Worm (Caenorhabditis elegans): ENCODE measurements around the gene M153.5.

DNA sequence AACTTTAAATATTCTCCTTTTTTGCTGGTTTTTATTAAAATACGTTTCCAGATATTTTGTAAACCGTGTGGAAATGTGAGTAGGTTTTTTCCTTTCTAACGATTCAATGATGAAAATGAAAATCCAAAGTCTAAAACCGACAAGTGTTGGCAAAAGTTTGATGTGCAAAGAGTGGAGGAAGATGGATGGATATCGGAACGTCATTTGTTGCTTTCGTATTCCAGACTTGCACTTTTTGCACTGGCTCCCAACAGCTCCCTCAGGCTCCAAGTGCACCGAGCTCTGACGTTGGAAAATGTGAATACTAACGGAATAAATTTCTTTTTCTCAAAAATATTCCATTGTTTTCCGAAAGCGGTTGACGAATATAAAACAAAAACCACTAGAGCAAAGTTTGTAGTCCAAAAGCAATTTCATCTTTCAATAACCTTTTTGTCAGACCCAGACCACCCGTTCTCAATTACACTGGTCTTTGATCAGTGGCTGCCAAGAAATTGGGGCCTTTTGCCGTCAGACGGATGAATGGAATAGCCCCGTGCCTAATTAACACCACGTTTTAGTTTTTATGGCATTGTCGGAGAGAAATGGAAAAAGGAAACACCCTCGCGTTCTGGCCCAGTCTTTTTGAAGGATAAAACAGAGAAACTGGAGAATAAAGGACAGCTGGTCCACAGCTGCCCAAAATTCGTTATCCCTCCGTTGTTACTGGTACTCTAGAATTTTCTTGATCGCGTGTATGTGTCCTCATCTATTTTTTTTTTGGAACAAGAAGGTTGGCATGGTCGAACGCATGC, 39.1 kb downstream of the M153.5 start:
- no peak for TF ChIP-seq fkh-10 (GFP tag; optimal IDR thresholded peaks at IDR 0.05)
- no peak for TF ChIP-seq unc-39 (tag; optimal IDR thresholded peaks at IDR 0.05)
- TF ChIP-seq nhr-11 (tag; optimal IDR thresholded peaks at IDR 0.05): no peak
- TF ChIP-seq nhr-76 (tag; optimal IDR thresholded peaks at IDR 0.05): no peak
- no peak for TF ChIP-seq nhr-237 (tag; optimal IDR thresholded peaks at IDR 0.05)
- TF ChIP-seq egl-27 (tag; optimal IDR thresholded peaks at IDR 0.05): no peak
- no peak for TF ChIP-seq dpl-1 (GFP tag; optimal IDR thresholded peaks at IDR 0.05)
- no peak for TF ChIP-seq Y105C5A.15 (GFP tag; IDR thresholded peaks at IDR 0.05)

Data from whole organism, L4 larva.